Fruit fly (Drosophila melanogaster): ENCODE data around the gene Polr3A.
A peak's percentile ranks its signal among the peaks of the same experiment; 100 is the strongest.

- peak in 1 of 2 experiments; percentile 21 for TF ChIP-seq CTCF (optimal IDR thresholded peaks at IDR 0.05)
- TF ChIP-seq CG8478 (optimal IDR thresholded peaks at IDR 0.05) = no peak
These were observed 2.1 kb upstream of the Polr3A start, which contains the start of the genes Graf and mRpL3 for dm6 chrX:15760447-15761297.

Data from S2 (cell line).